Fruit fly (Drosophila melanogaster) Kc167 (cell line): ENCODE results near the gene DZIP1.

Experiments used
- Myc ChIP-seq: fragments of >200 bp; optimal IDR thresholded peaks from 2 replicates; lab custom pipeline; 2017; ENCODE audit warnings: missing external identifiers
- h ChIP-seq: fragments of >200 bp; optimal IDR thresholded peaks from 3 replicates; lab custom pipeline; 2018; ENCODE audit warnings: missing external identifiers
- insv ChIP-seq: fragments of >200 bp; optimal IDR thresholded peaks from 3 replicates; lab custom pipeline; 2018; ENCODE audit warnings: missing external identifiers
- ttk ChIP-seq: sonication (Bioruptor generic); optimal IDR thresholded peaks from 2 replicates; lab custom pipeline; 2017; ENCODE audit warnings: missing external identifiers

dm6 chr3R:24524426-24524974 lies 9.4 kb downstream of the DZIP1 start, which contains the start of gene Jhbp12:
- TF ChIP-seq h = no peak
- no peak for TF ChIP-seq insv (lab: Kevin White, UChicago)
- no peak for TF ChIP-seq ttk
- TF ChIP-seq Myc (lab: Kevin White, UChicago) = no peak
